Fruit fly (Drosophila melanogaster) whole organism, embryonic: Measurements from ENCODE around the gene sesB.
A peak's percentile ranks its signal among the peaks of the same experiment; 100 is the strongest.

Experiments used
- CG11504 ChIP-seq: fragments of 200-800 bp; sonication (Bioruptor generic); optimal IDR thresholded peaks from 3 replicates; lab custom pipeline; 2019; ENCODE audit warnings: missing biosample characterization, mild to moderate bottlenecking, missing genetic modification characterization, moderate library complexity
- CG12769 ChIP-seq: fragments of 200-800 bp; sonication (Bioruptor generic); optimal IDR thresholded peaks from 2 replicates; lab custom pipeline; 2019; ENCODE audit warnings: missing biosample characterization, mild to moderate bottlenecking, missing genetic modification characterization, moderate library complexity
- CG13287 ChIP-seq: fragments of 200-800 bp; sonication (Bioruptor generic); IDR thresholded peaks from 2 replicates; pipeline ENCODE4 v1.3.6; 2022; ENCODE audit warnings: missing biosample characterization, missing genetic modification characterization; ENCODE audit not compliant: partially characterized antibody
- CG13894 ChIP-seq: fragments of 200-800 bp; sonication (Bioruptor generic); optimal IDR thresholded peaks from 3 replicates; lab custom pipeline; 2018; ENCODE audit warnings: missing biosample characterization, mild to moderate bottlenecking, missing genetic modification characterization, moderate library complexity
- CG14014 ChIP-seq: fragments of 200-800 bp; sonication (Bioruptor generic); IDR thresholded peaks from 2 replicates; pipeline ENCODE4 v1.3.6; 2022; ENCODE audit warnings: missing biosample characterization, missing genetic modification characterization
- CG14050 ChIP-seq: fragments of 200-800 bp; sonication (Bioruptor generic); IDR thresholded peaks from 3 replicates; pipeline ENCODE4 v1.3.6; 2022; ENCODE audit warnings: missing biosample characterization, missing genetic modification characterization
- CG1602 ChIP-seq: fragments of 200-800 bp; sonication (Bioruptor generic); optimal IDR thresholded peaks from 3 replicates; lab custom pipeline; 2016; ENCODE audit warnings: missing biosample characterization, missing genetic modification characterization
- CG17568 ChIP-seq: fragments of 200-800 bp; sonication (Bioruptor generic); optimal IDR thresholded peaks from 2 replicates; lab custom pipeline; 2018; ENCODE audit warnings: missing biosample characterization, mild to moderate bottlenecking, missing genetic modification characterization, moderate library complexity
- CG2712 ChIP-seq: fragments of 200-800 bp; optimal IDR thresholded peaks from 3 replicates; lab custom pipeline; 2019; ENCODE audit warnings: missing biosample characterization, mild to moderate bottlenecking, missing genetic modification characterization, moderate library complexity
- CG31365 ChIP-seq: fragments of 200-800 bp; sonication (Bioruptor generic); optimal IDR thresholded peaks from 2 replicates; lab custom pipeline; 2018; ENCODE audit warnings: missing biosample characterization, mild to moderate bottlenecking, missing genetic modification characterization
- CG32532 ChIP-seq: fragments of 200-800 bp; sonication (Bioruptor generic); IDR thresholded peaks from 2 replicates; pipeline ENCODE4 v1.3.6; 2022; ENCODE audit warnings: missing biosample characterization, missing genetic modification characterization
- CG3407 ChIP-seq: fragments of 200-800 bp; sonication (Bioruptor generic); optimal IDR thresholded peaks from 2 replicates; lab custom pipeline; 2018; ENCODE audit warnings: missing biosample characterization, mild to moderate bottlenecking, missing genetic modification characterization
- CG3838 ChIP-seq: fragments of 200-800 bp; sonication (Bioruptor generic); optimal IDR thresholded peaks from 3 replicates; lab custom pipeline; 2016; ENCODE audit warnings: missing biosample characterization, missing genetic modification characterization
- CG3847 ChIP-seq: fragments of 200-800 bp; sonication (Bioruptor generic); IDR thresholded peaks from 2 replicates; pipeline ENCODE4 v1.3.6; 2022; ENCODE audit warnings: missing biosample characterization, missing genetic modification characterization
- CG3995 ChIP-seq: fragments of 200-800 bp; sonication (Bioruptor generic); optimal IDR thresholded peaks from 3 replicates; lab custom pipeline; 2016; ENCODE audit warnings: missing biosample characterization, missing genetic modification characterization
- CG42726 ChIP-seq: fragments of 200-800 bp; sonication (Bioruptor generic); IDR thresholded peaks from 2 replicates; pipeline ENCODE4 v1.3.6; 2022; ENCODE audit warnings: missing biosample characterization, missing genetic modification characterization; ENCODE audit not compliant: partially characterized antibody
- CG6654 ChIP-seq: fragments of 200-800 bp; sonication (Bioruptor generic); optimal IDR thresholded peaks from 2 replicates; lab custom pipeline; 2017; ENCODE audit warnings: missing biosample characterization, mild to moderate bottlenecking, missing genetic modification characterization
- CG7786 ChIP-seq: fragments of 200-800 bp; sonication (Bioruptor generic); optimal IDR thresholded peaks from 2 replicates; lab custom pipeline; 2016; ENCODE audit warnings: missing biosample characterization, missing genetic modification characterization
- CTCF ChIP-seq: fragments of 200-800 bp; sonication (Bioruptor generic); optimal IDR thresholded peaks from 2 replicates; lab custom pipeline; 2017; ENCODE audit warnings: missing biosample characterization, mild to moderate bottlenecking, missing genetic modification characterization, moderate library complexity
- Dll ChIP-seq: fragments of 200-800 bp; sonication (Bioruptor generic); IDR thresholded peaks from 4 replicates; pipeline ENCODE4 v1.3.6; 2022; ENCODE audit warnings: missing biosample characterization, missing genetic modification characterization; ENCODE audit not compliant: partially characterized antibody
- Ets65A ChIP-seq: fragments of 200-800 bp; sonication (Bioruptor generic); peaks from one replicate; lab custom pipeline; 2016; ENCODE audit warnings: missing biosample characterization, missing genetic modification characterization
- HLH3B ChIP-seq: fragments of 200-800 bp; sonication (Bioruptor generic); IDR thresholded peaks from 2 replicates; pipeline ENCODE4 v1.3.6; 2022; ENCODE audit warnings: missing biosample characterization, missing genetic modification characterization
- Hmr ChIP-seq: fragments of 200-800 bp; sonication (Bioruptor generic); optimal IDR thresholded peaks from 3 replicates; lab custom pipeline; 2017; ENCODE audit warnings: mild to moderate bottlenecking, missing biosample characterization, missing genetic modification reagents, missing genetic modification characterization
- Max ChIP-seq: fragments of 200-800 bp; sonication (Bioruptor generic); optimal IDR thresholded peaks from 2 replicates; lab custom pipeline; 2016; ENCODE audit warnings: missing biosample characterization, mild to moderate bottlenecking, missing genetic modification characterization
- Oaz ChIP-seq: fragments of 200-800 bp; sonication (Bioruptor generic); IDR thresholded peaks from 2 replicates; pipeline ENCODE4 v1.3.6; 2022; ENCODE audit warnings: missing biosample characterization, missing genetic modification characterization
- Opbp ChIP-seq: fragments of 200-800 bp; sonication (Bioruptor generic); IDR thresholded peaks from 3 replicates; pipeline ENCODE4 v1.3.6; 2022; ENCODE audit warnings: missing biosample characterization, missing genetic modification characterization; ENCODE audit not compliant: partially characterized antibody
- PHDP ChIP-seq: fragments of 200-800 bp; sonication (Bioruptor generic); optimal IDR thresholded peaks from 3 replicates; lab custom pipeline; 2018; ENCODE audit warnings: missing biosample characterization, mild to moderate bottlenecking, missing genetic modification characterization, moderate library complexity
- Ravus ChIP-seq: fragments of 200-800 bp; sonication (Bioruptor generic); IDR thresholded peaks from 2 replicates; pipeline ENCODE4 v1.3.6; 2022; ENCODE audit warnings: missing biosample characterization, missing genetic modification characterization
- amos ChIP-seq: fragments of 200-800 bp; sonication (Bioruptor generic); IDR thresholded peaks from 2 replicates; pipeline ENCODE4 v1.3.6; 2022; ENCODE audit warnings: missing biosample characterization, missing genetic modification characterization; ENCODE audit not compliant: partially characterized antibody
- ara ChIP-seq: fragments of 200-800 bp; sonication (Bioruptor generic); IDR thresholded peaks from 2 replicates; pipeline ENCODE4 v1.3.6; 2022; ENCODE audit warnings: missing biosample characterization, missing genetic modification characterization
- chif ChIP-seq, 2 experiments: fragments of 200-800 bp; sonication (Bioruptor generic); optimal IDR thresholded peaks; 3 replicates each; lab custom pipeline; 2016; ENCODE audit warnings: missing biosample characterization in 2 of 2, missing genetic modification characterization in 2 of 2
- crol ChIP-seq: fragments of 200-800 bp; sonication (Bioruptor generic); IDR thresholded peaks from 2 replicates; pipeline ENCODE4 v1.3.6; 2022; ENCODE audit warnings: missing biosample characterization, missing genetic modification characterization
- emc ChIP-seq: fragments of 200-800 bp; sonication (Bioruptor generic); optimal IDR thresholded peaks from 2 replicates; lab custom pipeline; 2016; ENCODE audit warnings: missing biosample characterization, missing genetic modification characterization
- eyg ChIP-seq: fragments of 200-800 bp; sonication (Bioruptor generic); optimal IDR thresholded peaks from 3 replicates; lab custom pipeline; 2016; ENCODE audit warnings: missing biosample characterization, missing genetic modification characterization
- her ChIP-seq: fragments of 200-800 bp; sonication (Bioruptor generic); optimal IDR thresholded peaks from 2 replicates; lab custom pipeline; 2016; ENCODE audit warnings: missing biosample characterization, missing genetic modification characterization
- klu ChIP-seq: fragments of 200-800 bp; sonication (Bioruptor generic); IDR thresholded peaks from 2 replicates; pipeline ENCODE4 v1.3.6; 2022; ENCODE audit warnings: missing biosample characterization, missing genetic modification characterization
- kni ChIP-seq: fragments of 200-800 bp; sonication (Bioruptor generic); optimal IDR thresholded peaks from 3 replicates; lab custom pipeline; 2017; ENCODE audit warnings: mild to moderate bottlenecking, missing biosample characterization, missing genetic modification reagents, missing genetic modification characterization
- lbe ChIP-seq: fragments of 200-800 bp; sonication (Bioruptor generic); optimal IDR thresholded peaks from 2 replicates; lab custom pipeline; 2016; ENCODE audit warnings: missing biosample characterization, mild to moderate bottlenecking, missing genetic modification characterization
- lmd ChIP-seq: fragments of 200-800 bp; sonication (Bioruptor generic); IDR thresholded peaks from 2 replicates; pipeline ENCODE4 v1.3.6; 2022; ENCODE audit warnings: missing biosample characterization, missing genetic modification characterization
- nerfin-1 ChIP-seq: fragments of 200-800 bp; sonication (Bioruptor generic); optimal IDR thresholded peaks from 3 replicates; lab custom pipeline; 2019; ENCODE audit warnings: missing biosample characterization, mild to moderate bottlenecking, missing genetic modification characterization, moderate library complexity
- nmo ChIP-seq: fragments of 200-800 bp; sonication (Bioruptor generic); optimal IDR thresholded peaks from 2 replicates; lab custom pipeline; 2018; ENCODE audit warnings: missing biosample characterization, mild to moderate bottlenecking, missing genetic modification characterization, moderate library complexity
- onecut ChIP-seq: fragments of 200-800 bp; sonication (Bioruptor generic); IDR thresholded peaks from 2 replicates; pipeline ENCODE4 v1.3.6; 2022; ENCODE audit warnings: missing biosample characterization, missing genetic modification characterization
- pfk ChIP-seq: fragments of 200-800 bp; sonication (Bioruptor generic); optimal IDR thresholded peaks from 2 replicates; lab custom pipeline; 2018; ENCODE audit warnings: missing biosample characterization, mild to moderate bottlenecking, missing genetic modification characterization, moderate library complexity
- phol ChIP-seq: fragments of 200-800 bp; sonication (Bioruptor generic); optimal IDR thresholded peaks from 3 replicates; lab custom pipeline; 2018; ENCODE audit warnings: missing biosample characterization, mild to moderate bottlenecking, missing genetic modification characterization, moderate library complexity
- schlank ChIP-seq: fragments of 200-800 bp; sonication (Bioruptor generic); optimal IDR thresholded peaks from 2 replicates; lab custom pipeline; 2018; ENCODE audit warnings: missing biosample characterization, mild to moderate bottlenecking, missing genetic modification characterization
- sd ChIP-seq: fragments of 200-800 bp; sonication (Bioruptor generic); optimal IDR thresholded peaks from 3 replicates; lab custom pipeline; 2018; ENCODE audit warnings: missing biosample characterization, mild to moderate bottlenecking, missing genetic modification characterization, moderate library complexity
- tio ChIP-seq: fragments of 200-800 bp; sonication (Bioruptor generic); optimal IDR thresholded peaks from 2 replicates; lab custom pipeline; 2017; ENCODE audit warnings: missing biosample characterization, missing genetic modification characterization, inconsistent platforms
- wek ChIP-seq: fragments of 200-800 bp; sonication (Bioruptor generic); optimal IDR thresholded peaks from 3 replicates; lab custom pipeline; 2018; ENCODE audit warnings: missing biosample characterization, mild to moderate bottlenecking, missing genetic modification characterization, moderate library complexity
- zfh2 ChIP-seq: fragments of 200-800 bp; sonication (Bioruptor generic); optimal IDR thresholded peaks from 2 replicates; lab custom pipeline; 2016; ENCODE audit warnings: missing biosample characterization, missing genetic modification characterization

sesB gene

DNA sequence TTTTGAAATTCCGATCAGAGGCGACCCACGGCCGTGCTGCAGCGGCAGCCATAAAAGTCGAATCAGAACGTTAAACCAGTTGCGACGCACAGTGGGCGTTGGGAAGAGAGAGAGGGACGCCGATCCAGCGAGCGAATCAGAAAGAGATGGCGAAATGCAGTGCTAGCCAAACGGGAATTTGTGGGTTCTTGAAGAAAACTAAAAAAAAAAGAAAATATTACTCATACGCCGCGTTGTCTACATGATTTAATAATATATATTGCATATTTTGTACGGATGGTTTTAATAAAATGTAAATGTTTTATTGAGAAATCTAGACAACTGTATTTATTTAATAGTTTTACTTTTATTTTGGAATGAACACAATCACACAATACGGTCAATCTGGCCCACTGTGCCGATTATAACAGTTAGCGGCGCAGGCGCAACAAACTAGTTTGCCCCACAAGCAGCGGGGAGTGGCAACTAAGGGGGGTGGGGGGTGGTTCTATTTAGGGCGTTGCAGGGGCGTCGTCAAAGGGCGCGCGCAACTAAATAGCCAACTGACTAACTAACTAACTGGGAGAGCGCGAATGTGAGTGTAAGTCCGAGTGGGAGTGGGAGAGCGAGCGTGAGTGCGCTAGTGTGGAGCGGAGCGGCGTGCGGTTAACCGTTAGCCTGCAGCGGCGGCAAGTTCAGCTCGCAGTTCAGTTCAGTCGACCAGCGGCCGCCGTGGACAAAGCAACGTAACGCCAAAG is 14.7 kb downstream of the sesB start, which contains the start of gene CG15211 (continued):
- TF ChIP-seq chif (GFP tag; optimal IDR thresholded peaks at IDR 0.05; lab: Kevin White, UChicago) (peak; percentile 15 to 54), wek (GFP tag; lab: Kevin White, UChicago) (no peak), eyg (no peak), phol (tag; lab: Kevin White, UChicago) (peak; percentile 84), CG3838 (GFP tag; lab: Kevin White, UChicago) (peak; percentile 15), CG13894 (tag; lab: Kevin White, UChicago) (no peak), klu (GFP tag; lab: Robert Waterston, UW) (no peak), nerfin-1 (peak; percentile 66), CG14050 (peak; percentile 55; the same call in 2 of the 3 replicates), lbe (GFP tag; lab: Kevin White, UChicago) (no peak), ara (GFP tag; lab: Robert Waterston, UW) (peak; percentile 77), nmo (GFP tag; lab: Kevin White, UChicago) (peak; percentile 86), Max (GFP tag; lab: Kevin White, UChicago) (peak; percentile 37), Oaz (0 out of 2 replicates have a peak, but pooled peaks have one; percentile 51), onecut (GFP tag; lab: Robert Waterston, UW) (peak; percentile 46; the same call in 1 of the 2 replicates), sd (peak; percentile 61), amos (GFP tag; lab: Robert Waterston, UW) (no peak; the same call in 1 of the 2 replicates), lmd (GFP tag; lab: Robert Waterston, UW) (peak; percentile 76), Hmr (GFP tag; lab: Kevin White, UChicago) (peak; percentile 61), crol (peak; percentile 93), CG3407 (GFP tag; lab: Kevin White, UChicago) (peak; percentile 64), CG12769 (tag; lab: Kevin White, UChicago) (peak; percentile 91), Opbp (GFP tag; lab: Robert Waterston, UW) (0 out of 3 replicates have a peak, but pooled peaks have one; percentile 52), zfh2 (GFP tag; lab: Kevin White, UChicago) (no peak), emc (no peak), schlank (no peak), pfk (GFP tag; lab: Kevin White, UChicago) (no peak), HLH3B (GFP tag; lab: Robert Waterston, UW) (peak; percentile 68; the same call in 1 of the 2 replicates), her (no peak), CG42726 (GFP tag; lab: Robert Waterston, UW) (no peak), CG2712 (tag; lab: Kevin White, UChicago) (peak; percentile 86), Dll (GFP tag; lab: Robert Waterston, UW) (no peak), CTCF (GFP tag; lab: Kevin White, UChicago) (peak; percentile 0), CG3847 (GFP tag; lab: Robert Waterston, UW) (peak; percentile 28; the same call in 1 of the 2 replicates), kni (GFP tag; lab: Kevin White, UChicago) (peak; percentile 91), CG32532 (GFP tag; lab: Robert Waterston, UW) (peak; percentile 21; the same call in 1 of the 2 replicates), CG14014 (GFP tag; lab: Robert Waterston, UW) (peak; percentile 57), PHDP (tag; lab: Kevin White, UChicago) (peak; percentile 77), CG6654 (GFP tag; lab: Kevin White, UChicago) (peak; percentile 20), tio (GFP tag; lab: Kevin White, UChicago) (peak; percentile 70), CG3995 (GFP tag; lab: Kevin White, UChicago) (no peak), CG17568 (GFP tag; lab: Kevin White, UChicago) (peak; percentile 25), Ravus (no peak), CG7786 (GFP tag; lab: Kevin White, UChicago) (peak; percentile 34), CG31365 (tag; lab: Kevin White, UChicago) (no peak), CG13287 (GFP tag; lab: Robert Waterston, UW) (peak; percentile 24; the same call in 1 of the 2 replicates), CG1602 (GFP tag; lab: Kevin White, UChicago) (peak; percentile 54), CG11504 (peak; percentile 79), Ets65A (GFP tag; lab: Kevin White, UChicago) (peak; percentile 75)
